Fruit fly (Drosophila melanogaster) whole organism, pupa: ENCODE data around the gene Sgs1.
A peak's percentile ranks its signal among the peaks of the same experiment; 100 is the strongest.

Source experiments
- CG10348 ChIP-seq: fragments of 200-800 bp; sonication (Bioruptor generic); IDR thresholded peaks from 2 replicates; pipeline ENCODE4 v1.3.6; 2022; ENCODE audit warnings: missing biosample characterization, missing genetic modification characterization
- CG12605 ChIP-seq: fragments of 200-800 bp; sonication (Bioruptor generic); IDR thresholded peaks from 2 replicates; pipeline ENCODE4 v1.3.6; 2022; ENCODE audit warnings: missing biosample characterization, missing genetic modification characterization
- CG13204 ChIP-seq: fragments of 200-800 bp; sonication (Bioruptor generic); optimal IDR thresholded peaks from 2 replicates; lab custom pipeline; 2018; ENCODE audit warnings: missing biosample characterization, mild to moderate bottlenecking, missing genetic modification characterization, moderate library complexity
- CG14655 ChIP-seq: fragments of 200-800 bp; sonication (Bioruptor generic); optimal IDR thresholded peaks from 3 replicates; lab custom pipeline; 2017; ENCODE audit warnings: mild to moderate bottlenecking, missing biosample characterization, missing genetic modification reagents, missing genetic modification characterization
- CG15710 ChIP-seq: fragments of 200-800 bp; sonication (Bioruptor generic); optimal IDR thresholded peaks from 2 replicates; lab custom pipeline; 2018; ENCODE audit warnings: missing biosample characterization, mild to moderate bottlenecking, missing genetic modification characterization, moderate library complexity
- CG17806 ChIP-seq: fragments of 200-800 bp; sonication (Bioruptor generic); optimal IDR thresholded peaks from 2 replicates; lab custom pipeline; 2018; ENCODE audit warnings: missing biosample characterization, mild to moderate bottlenecking, missing genetic modification characterization, moderate library complexity
- CG32121 ChIP-seq: fragments of 200-800 bp; sonication (Bioruptor generic); IDR thresholded peaks from 2 replicates; pipeline ENCODE4 v1.3.6; 2022; ENCODE audit warnings: missing biosample characterization, missing genetic modification characterization
- CG34367 ChIP-seq: fragments of 200-800 bp; sonication (Bioruptor generic); optimal IDR thresholded peaks from 2 replicates; lab custom pipeline; 2018; ENCODE audit warnings: missing biosample characterization, mild to moderate bottlenecking, missing genetic modification characterization
- CG4496 ChIP-seq: fragments of 200-800 bp; sonication (Bioruptor generic); IDR thresholded peaks from 3 replicates; pipeline ENCODE4 v1.3.6; 2022; ENCODE audit warnings: missing biosample characterization, missing genetic modification characterization
- CG8159 ChIP-seq: fragments of 200-800 bp; sonication (Bioruptor generic); optimal IDR thresholded peaks from 3 replicates; lab custom pipeline; 2018; ENCODE audit warnings: missing biosample characterization, mild to moderate bottlenecking, missing genetic modification characterization, moderate library complexity
- CG8301 ChIP-seq: fragments of 200-800 bp; sonication (Bioruptor generic); optimal IDR thresholded peaks from 2 replicates; lab custom pipeline; 2018; ENCODE audit warnings: missing biosample characterization, mild to moderate bottlenecking, missing genetic modification characterization
- CG9948 ChIP-seq: fragments of 200-800 bp; sonication (Bioruptor generic); optimal IDR thresholded peaks from 2 replicates; lab custom pipeline; 2018; ENCODE audit warnings: missing biosample characterization, mild to moderate bottlenecking, missing genetic modification characterization, moderate library complexity
- D1 ChIP-seq: fragments of 200-800 bp; sonication (Bioruptor generic); optimal IDR thresholded peaks from 2 replicates; lab custom pipeline; 2018; ENCODE audit warnings: missing biosample characterization, mild to moderate bottlenecking, missing genetic modification characterization, moderate library complexity
- EcR ChIP-seq: fragments of 200-800 bp; sonication (Bioruptor generic); optimal IDR thresholded peaks from 3 replicates; lab custom pipeline; 2019; ENCODE audit warnings: missing biosample characterization, missing genetic modification characterization, mild to moderate bottlenecking, moderate library complexity, missing genetic modification reagents
- Ets98B ChIP-seq: fragments of 200-800 bp; sonication (Bioruptor generic); IDR thresholded peaks from 2 replicates; pipeline ENCODE4 v1.3.6; 2022; ENCODE audit warnings: missing biosample characterization, missing genetic modification characterization
- Pif1A ChIP-seq: fragments of 200-800 bp; sonication (Bioruptor generic); optimal IDR thresholded peaks from 3 replicates; lab custom pipeline; 2016; ENCODE audit warnings: missing biosample characterization, missing genetic modification characterization
- Pif1B ChIP-seq: fragments of 200-800 bp; sonication (Bioruptor generic); optimal IDR thresholded peaks from 3 replicates; lab custom pipeline; 2016; ENCODE audit warnings: missing biosample characterization, missing genetic modification characterization
- Snoo ChIP-seq: fragments of 200-800 bp; sonication (Bioruptor generic); optimal IDR thresholded peaks from 3 replicates; lab custom pipeline; 2017; ENCODE audit warnings: missing biosample characterization, mild to moderate bottlenecking, missing genetic modification characterization, inconsistent platforms
- fd96Ca ChIP-seq: fragments of 200-800 bp; sonication (Bioruptor generic); IDR thresholded peaks from 3 replicates; pipeline ENCODE4 v1.3.6; 2022; ENCODE audit warnings: missing biosample characterization, missing genetic modification characterization
- gl ChIP-seq: fragments of 200-800 bp; sonication (Bioruptor generic); optimal IDR thresholded peaks from 2 replicates; lab custom pipeline; 2018; ENCODE audit warnings: missing biosample characterization, mild to moderate bottlenecking, missing genetic modification characterization
- rn ChIP-seq: fragments of 200-800 bp; sonication (Bioruptor generic); IDR thresholded peaks from 2 replicates; pipeline ENCODE4 v1.3.6; 2022; ENCODE audit warnings: missing biosample characterization, missing genetic modification characterization

Gene Sgs1

DNA sequence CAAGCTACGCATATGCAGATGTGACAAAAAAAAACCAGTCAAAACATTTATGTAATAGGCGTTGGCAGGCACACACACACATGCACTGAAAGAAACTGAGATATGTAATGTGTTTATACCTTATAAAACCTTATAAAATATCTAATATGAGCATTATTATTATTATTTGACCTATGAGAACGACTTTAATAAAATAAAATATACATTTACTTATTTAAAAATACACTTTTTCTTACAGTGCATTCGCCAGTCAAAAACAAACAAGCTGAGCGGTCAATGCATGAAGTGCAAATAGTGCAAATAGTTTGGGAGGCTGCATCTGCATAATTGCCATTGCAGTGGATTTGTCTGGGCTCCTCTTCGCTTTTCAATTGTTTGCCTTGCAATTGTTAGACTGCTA is 29.2 kb upstream of the Sgs1 start:
- no peak for TF ChIP-seq D1
- TF ChIP-seq CG13204 (GFP tag; lab: Kevin White, UChicago): no peak
- peak; percentile 65; the same call in 1 of the 2 replicates for TF ChIP-seq rn (GFP tag; lab: Robert Waterston, UW)
- TF ChIP-seq CG4496: peak; percentile 84
- TF ChIP-seq CG8159 (tag; lab: Kevin White, UChicago): peak; percentile 42
- TF ChIP-seq CG14655 (GFP tag; lab: Kevin White, UChicago): peak; percentile 60
- TF ChIP-seq gl: no peak
- peak; percentile 57 for TF ChIP-seq Pif1B (GFP tag; lab: Kevin White, UChicago)
- TF ChIP-seq CG34367 (tag; lab: Kevin White, UChicago): no peak
- TF ChIP-seq EcR (GFP tag; lab: Kevin White, UChicago): no peak
- TF ChIP-seq CG9948 (tag; lab: Kevin White, UChicago): peak; percentile 24
- peak; percentile 22 for TF ChIP-seq CG8301 (tag; lab: Kevin White, UChicago)
- peak; percentile 20 for TF ChIP-seq CG15710 (tag; lab: Kevin White, UChicago)
- peak; percentile 92 for TF ChIP-seq CG32121 (GFP tag; lab: Robert Waterston, UW)
- peak; percentile 47 for TF ChIP-seq Snoo
- TF ChIP-seq Pif1A (GFP tag; lab: Kevin White, UChicago): peak; percentile 60
- peak; percentile 24 for TF ChIP-seq CG17806 (tag; lab: Kevin White, UChicago)
- TF ChIP-seq fd96Ca: peak; percentile 62; the same call in 2 of the 3 replicates
- peak; percentile 83 for TF ChIP-seq Ets98B (GFP tag; lab: Robert Waterston, UW)
- peak; percentile 64; the same call in 1 of the 2 replicates for TF ChIP-seq CG12605 (GFP tag; lab: Robert Waterston, UW)
- TF ChIP-seq CG10348 (GFP tag; lab: Robert Waterston, UW): 0 out of 2 replicates have a peak, but pooled peaks have one; percentile 23

DNA sequence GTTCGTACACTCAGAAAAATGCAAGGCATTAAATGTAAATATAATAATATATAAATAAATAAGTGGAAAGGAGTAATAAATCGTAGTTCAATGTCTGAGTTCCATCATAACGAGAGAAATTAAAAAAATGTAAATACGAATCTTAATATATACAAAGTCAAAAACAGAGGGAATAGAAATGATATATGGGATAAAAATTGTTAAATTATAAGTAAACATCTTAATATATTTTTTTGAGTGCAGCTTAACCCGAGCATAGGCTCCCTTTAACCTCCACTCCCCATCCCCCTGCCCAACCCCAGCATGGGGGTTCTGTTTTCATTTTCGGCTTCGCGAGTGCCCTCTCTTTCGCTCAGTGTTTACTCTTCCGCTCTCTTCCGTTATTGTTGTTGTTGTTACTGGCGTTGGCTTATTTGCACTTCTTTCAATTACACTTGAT is 21.5 kb upstream of the Sgs1 start:
- TF ChIP-seq CG8301 (tag; lab: Kevin White, UChicago) (peak; percentile 9), CG34367 (tag; lab: Kevin White, UChicago) (peak; percentile 30), CG14655 (GFP tag; lab: Kevin White, UChicago) (peak; percentile 60), D1 (no peak), gl (no peak), fd96Ca (no peak; the same call in 2 of the 3 replicates), EcR (GFP tag; lab: Kevin White, UChicago) (no peak), Pif1B (GFP tag; lab: Kevin White, UChicago) (peak; percentile 9), Ets98B (GFP tag; lab: Robert Waterston, UW) (no peak), CG8159 (tag; lab: Kevin White, UChicago) (peak; percentile 75), CG17806 (tag; lab: Kevin White, UChicago) (peak; percentile 33), CG15710 (tag; lab: Kevin White, UChicago) (peak; percentile 63), rn (GFP tag; lab: Robert Waterston, UW) (no peak), CG9948 (tag; lab: Kevin White, UChicago) (peak; percentile 56), CG12605 (GFP tag; lab: Robert Waterston, UW) (no peak), CG10348 (GFP tag; lab: Robert Waterston, UW) (no peak), Pif1A (GFP tag; lab: Kevin White, UChicago) (no peak), CG13204 (GFP tag; lab: Kevin White, UChicago) (peak; percentile 22), CG32121 (GFP tag; lab: Robert Waterston, UW) (no peak), CG4496 (no peak), Snoo (peak; percentile 41)
- TF ChIP-seq, all 21 proteins: peak for 10

DNA sequence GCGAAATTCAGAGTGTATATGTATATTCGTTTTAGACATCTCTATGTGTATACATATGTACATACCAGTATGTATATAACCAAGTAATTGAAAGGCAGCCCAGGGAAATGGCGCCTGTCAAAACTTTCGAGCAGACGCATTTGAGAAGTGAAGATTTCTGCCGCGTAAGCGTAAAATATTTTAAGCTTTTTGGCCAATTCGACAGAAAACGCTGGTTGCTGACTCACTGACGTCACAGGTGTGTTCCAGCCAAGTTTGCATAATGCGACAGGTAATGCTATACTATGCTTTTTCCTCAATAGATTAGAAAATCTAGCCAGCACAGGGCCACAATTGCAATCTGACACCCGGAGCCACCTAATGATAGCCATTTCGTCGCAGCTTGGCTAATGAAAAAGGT is 20.5 kb upstream of the Sgs1 start:
- TF ChIP-seq CG15710 (tag; lab: Kevin White, UChicago) (no peak), CG12605 (GFP tag; lab: Robert Waterston, UW) (no peak), EcR (GFP tag; lab: Kevin White, UChicago) (no peak), CG8301 (tag; lab: Kevin White, UChicago) (no peak), CG10348 (GFP tag; lab: Robert Waterston, UW) (no peak), Pif1B (GFP tag; lab: Kevin White, UChicago) (no peak), CG4496 (no peak), CG8159 (tag; lab: Kevin White, UChicago) (no peak), Ets98B (GFP tag; lab: Robert Waterston, UW) (no peak)
- TF ChIP-seq, all 21 proteins: peak for 0

DNA sequence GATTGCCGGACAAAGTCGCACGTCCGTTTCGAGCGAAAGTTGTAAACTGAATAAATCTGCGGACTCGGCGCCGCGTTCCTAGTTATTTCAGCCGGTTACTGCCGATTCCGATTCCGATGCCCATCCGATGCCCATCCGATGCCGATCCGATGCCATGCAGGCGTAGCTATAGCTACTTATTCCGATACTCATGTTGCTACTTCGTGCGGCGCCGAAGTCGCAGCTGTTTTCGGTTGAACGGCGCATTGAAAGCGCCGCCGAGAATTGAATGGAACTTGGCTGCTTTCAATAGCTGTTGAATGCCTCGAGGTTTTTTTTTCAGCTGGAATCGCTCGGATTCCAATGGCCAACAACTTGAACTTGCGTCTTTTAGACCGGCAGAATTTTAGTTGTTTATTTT is 8.9 kb upstream of the Sgs1 start:
- no peak for TF ChIP-seq D1
- TF ChIP-seq CG12605 (GFP tag; lab: Robert Waterston, UW): peak; percentile 28; the same call in 1 of the 2 replicates
- no peak for TF ChIP-seq EcR (GFP tag; lab: Kevin White, UChicago)
- TF ChIP-seq CG4496: peak; percentile 55; the same call in 2 of the 3 replicates

DNA sequence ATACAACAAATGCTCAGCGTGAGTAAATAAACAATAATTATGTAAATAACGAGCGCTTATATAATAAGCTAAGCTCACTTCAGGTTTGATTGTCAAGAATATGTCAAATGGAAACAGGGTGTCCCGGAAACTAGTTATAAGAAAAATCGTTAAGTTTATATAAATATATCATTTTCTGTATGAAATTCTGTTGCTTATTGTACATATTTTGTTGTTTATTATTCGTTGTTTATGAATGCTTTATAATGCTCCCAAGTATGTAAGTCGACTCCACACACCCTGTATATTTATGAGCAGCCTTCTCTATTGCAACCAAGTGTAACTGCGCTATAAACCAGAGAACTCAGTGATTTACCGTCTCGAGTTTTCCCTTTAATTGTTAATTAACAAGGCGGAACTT is 6.7 kb upstream of the Sgs1 start:
- TF ChIP-seq CG12605 (GFP tag; lab: Robert Waterston, UW) (peak; percentile 57; the same call in 1 of the 2 replicates), Ets98B (GFP tag; lab: Robert Waterston, UW) (peak; percentile 54; the same call in 1 of the 2 replicates), gl (no peak), CG8159 (tag; lab: Kevin White, UChicago) (no peak), CG32121 (GFP tag; lab: Robert Waterston, UW) (peak; percentile 31; the same call in 1 of the 2 replicates), CG14655 (GFP tag; lab: Kevin White, UChicago) (peak; percentile 14), CG4496 (peak; percentile 35; the same call in 2 of the 3 replicates)

DNA sequence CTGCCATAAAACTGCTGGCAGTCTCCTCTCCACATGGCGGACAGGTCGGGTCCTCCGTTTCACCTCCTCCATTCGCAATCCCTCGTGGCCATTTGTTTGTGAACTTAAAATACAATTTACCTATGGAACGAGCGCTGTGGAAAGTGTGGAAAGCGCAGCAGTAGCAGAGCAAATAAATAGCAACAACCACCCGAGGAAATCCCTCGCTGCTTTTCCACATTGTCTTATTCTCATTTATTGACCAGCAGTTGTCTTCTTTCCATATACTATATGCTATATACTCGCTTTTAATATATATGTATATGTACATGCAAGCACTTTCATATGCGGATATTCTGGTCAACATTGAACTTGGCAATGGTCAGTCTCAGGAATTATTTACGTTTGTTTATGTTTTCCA is 4.9 kb upstream of the Sgs1 start, which contains the start of gene hoe1:
hoe1 (minus strand) TSS at position 101 of the 400 bp plus-strand sequence.
- no peak for TF ChIP-seq CG8159 (tag; lab: Kevin White, UChicago)
- TF ChIP-seq Snoo: no peak
- no peak for TF ChIP-seq CG15710 (tag; lab: Kevin White, UChicago)
- TF ChIP-seq fd96Ca: no peak
- no peak for TF ChIP-seq Pif1A (GFP tag; lab: Kevin White, UChicago)
- TF ChIP-seq gl: no peak
- no peak for TF ChIP-seq CG12605 (GFP tag; lab: Robert Waterston, UW)
- no peak for TF ChIP-seq CG10348 (GFP tag; lab: Robert Waterston, UW)
- TF ChIP-seq CG34367 (tag; lab: Kevin White, UChicago): no peak
- no peak for TF ChIP-seq CG17806 (tag; lab: Kevin White, UChicago)
- TF ChIP-seq, all 21 proteins: peak for 0
